Fruit fly (Drosophila melanogaster): ENCODE data around the gene PIG-P.
A peak's percentile ranks its signal among the peaks of the same experiment; 100 is the strongest.

Gene PIG-P

dm6 chr3R:26012801-26013663 is 45.0 kb downstream of the PIG-P start (continued):
- TF ChIP-seq zen (tag; optimal IDR thresholded peaks at IDR 0.05): peak; percentile 72
- TF ChIP-seq BEAF-32 (GFP tag; optimal IDR thresholded peaks at IDR 0.05): no peak
- peak; percentile 49; the same call in 1 of the 2 replicates for TF ChIP-seq CG17328 (GFP tag; IDR thresholded peaks at IDR 0.05)
- TF ChIP-seq CG14710 (tag; optimal IDR thresholded peaks at IDR 0.05): peak; percentile 67
- TF ChIP-seq sob (GFP tag; IDR thresholded peaks at IDR 0.05): 0 out of 2 replicates have a peak, but pooled peaks have one; percentile 13
- no peak for TF ChIP-seq ase (GFP tag; IDR thresholded peaks at IDR 0.05)
- no peak for TF ChIP-seq pita (GFP tag; optimal IDR thresholded peaks at IDR 0.05)
- peak; percentile 47 for TF ChIP-seq CG9727 (GFP tag; optimal IDR thresholded peaks at IDR 0.05)
- no peak for TF ChIP-seq Doc3 (GFP tag; IDR thresholded peaks at IDR 0.05; ENCODE audit: partially characterized antibody)
- peak; percentile 63 for TF ChIP-seq phol (tag; optimal IDR thresholded peaks at IDR 0.05)
- peak; percentile 67 for TF ChIP-seq CG6689 (GFP tag; IDR thresholded peaks at IDR 0.05)
- no peak for TF ChIP-seq CG12744 (GFP tag; optimal IDR thresholded peaks at IDR 0.05)
- TF ChIP-seq CG7271 (tag; optimal IDR thresholded peaks at IDR 0.05): peak; percentile 29
- 0 out of 2 replicates have a peak, but pooled peaks have one; percentile 17 for TF ChIP-seq Awh (GFP tag; IDR thresholded peaks at IDR 0.05)
- peak; percentile 15 for TF ChIP-seq Sox102F (GFP tag; optimal IDR thresholded peaks at IDR 0.05)
- peak; percentile 45 for TF ChIP-seq Oli (tag; optimal IDR thresholded peaks at IDR 0.05)
- peak; percentile 57 for TF ChIP-seq twi (tag; optimal IDR thresholded peaks at IDR 0.05)
- TF ChIP-seq dpn (GFP tag; optimal IDR thresholded peaks at IDR 0.05): peak in 1 of 2 experiments; percentile 2
- no peak for TF ChIP-seq mirr (GFP tag; optimal IDR thresholded peaks at IDR 0.05)
- no peak for TF ChIP-seq HLH3B (GFP tag; IDR thresholded peaks at IDR 0.05)
- no peak for TF ChIP-seq slou (GFP tag; optimal IDR thresholded peaks at IDR 0.05)
- no peak for TF ChIP-seq CG11247 (GFP tag; IDR thresholded peaks at IDR 0.05)
- TF ChIP-seq sd (tag; optimal IDR thresholded peaks at IDR 0.05): peak; percentile 53
- no peak for TF ChIP-seq Hr78 (GFP tag; optimal IDR thresholded peaks at IDR 0.05)
- 0 out of 2 replicates have a peak, but pooled peaks have one; percentile 1 for TF ChIP-seq Dref (GFP tag; IDR thresholded peaks at IDR 0.05)
- TF ChIP-seq zen2 (GFP tag; IDR thresholded peaks at IDR 0.05; ENCODE audit: partially characterized antibody): no peak
- peak; percentile 85 for TF ChIP-seq CG18262 (tag; optimal IDR thresholded peaks at IDR 0.05)
- TF ChIP-seq grn (GFP tag; optimal IDR thresholded peaks at IDR 0.05): peak; percentile 97
- peak; percentile 74 for TF ChIP-seq Xrp1 (GFP tag; IDR thresholded peaks at IDR 0.05)
- peak; percentile 16 for TF ChIP-seq az2 (GFP tag; optimal IDR thresholded peaks at IDR 0.05)
- no peak for TF ChIP-seq CG1792 (GFP tag; optimal IDR thresholded peaks at IDR 0.05)
- peak; percentile 51 for TF ChIP-seq fd96Cb (tag; optimal IDR thresholded peaks at IDR 0.05)
- TF ChIP-seq chn (GFP tag; optimal IDR thresholded peaks at IDR 0.05): no peak
- no peak for TF ChIP-seq sqz (GFP tag; optimal IDR thresholded peaks at IDR 0.05)
- 0 out of 2 replicates have a peak, but pooled peaks have one; percentile 17 for TF ChIP-seq esg (GFP tag; conservative IDR thresholded peaks at IDR 0.05)
- TF ChIP-seq ranshi (GFP tag; IDR thresholded peaks at IDR 0.05): no peak
- TF ChIP-seq CG10267 (tag; optimal IDR thresholded peaks at IDR 0.05): peak; percentile 74
- peak; percentile 88 for TF ChIP-seq dmrt11E (tag; optimal IDR thresholded peaks at IDR 0.05)
- no peak for TF ChIP-seq gcm2 (GFP tag; optimal IDR thresholded peaks at IDR 0.05)
- TF ChIP-seq NC2α (GFP tag; optimal IDR thresholded peaks at IDR 0.05): no peak
- peak; percentile 10 for TF ChIP-seq CG30403 (GFP tag; optimal IDR thresholded peaks at IDR 0.05)
- no peak for TF ChIP-seq sima (GFP tag; optimal IDR thresholded peaks at IDR 0.05)
- peak; percentile 24 for TF ChIP-seq CG30020 (tag; optimal IDR thresholded peaks at IDR 0.05)
- peak; percentile 85 for TF ChIP-seq gsb-n (tag; optimal IDR thresholded peaks at IDR 0.05)
- TF ChIP-seq Drgx (GFP tag; IDR thresholded peaks at IDR 0.05): peak; percentile 6; the same call in 1 of the 2 replicates
- no peak for TF ChIP-seq sisA (GFP tag; IDR thresholded peaks at IDR 0.05)
- peak in 1 of 3 experiments; percentile 86 for TF ChIP-seq lola (GFP tag; optimal IDR thresholded peaks at IDR 0.05)
- TF ChIP-seq CG7839 (tag; optimal IDR thresholded peaks at IDR 0.05): peak; percentile 67

Measured in whole organism, embryonic.